Fruit fly (Drosophila melanogaster): ENCODE results near the gene GCS2alpha.

DNA sequence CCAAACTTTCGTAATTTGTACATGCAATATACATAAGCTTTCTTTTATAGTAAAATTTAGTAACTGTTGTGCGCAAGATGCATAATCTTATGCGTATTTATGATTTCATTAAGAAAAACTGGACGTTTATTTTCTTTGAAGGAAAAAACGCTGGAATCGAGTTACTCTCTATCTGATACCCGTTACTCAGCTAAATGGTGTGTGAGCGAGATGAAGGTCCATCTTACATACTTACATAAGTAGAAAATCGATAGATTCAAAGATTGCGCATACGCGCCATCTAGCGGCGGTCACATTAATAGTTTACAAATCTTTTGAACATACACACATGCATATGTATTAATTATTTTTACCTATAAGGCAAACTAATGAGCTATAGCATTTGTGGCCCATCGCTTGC, 450 bp upstream of the GCS2alpha start:
- no peak for TF ChIP-seq HLH106 (tag; optimal IDR thresholded peaks at IDR 0.05)
- TF ChIP-seq Mio (GFP tag; optimal IDR thresholded peaks at IDR 0.05) = no peak
- no peak for TF ChIP-seq sv (GFP tag; optimal IDR thresholded peaks at IDR 0.05)
- TF ChIP-seq woc (GFP tag; optimal IDR thresholded peaks at IDR 0.05) = no peak

Measured in whole organism, wandering third instar larva.